Worm (Caenorhabditis elegans) whole organism, young adult: ENCODE data around the gene ZK662.5.
A peak's percentile ranks its signal among the peaks of the same experiment; 100 is the strongest.

ENCODE experiments used
- B0019.2 ChIP-seq: fragments of 200-800 bp; sonication (Bioruptor generic); conservative IDR thresholded peaks from 2 replicates; pipeline ENCODE4 v1.3.6; 2022; ENCODE audit warnings: missing genetic modification reagents, missing genetic modification characterization, missing compliant biosample characterization
- B0261.1 ChIP-seq: sonication (generic microtip); optimal IDR thresholded peaks from 2 replicates; lab custom pipeline; 2016; ENCODE audit warnings: mild to moderate bottlenecking, missing genetic modification characterization, moderate library complexity, missing compliant biosample characterization
- C06A6.2 ChIP-seq: fragments of 200-800 bp; sonication (Bioruptor generic); conservative IDR thresholded peaks from 2 replicates; pipeline ENCODE4 v1.3.6; 2022; ENCODE audit warnings: missing genetic modification characterization, missing compliant biosample characterization
- F10E7.11 ChIP-seq: sonication (generic microtip); optimal IDR thresholded peaks from 2 replicates; lab custom pipeline; 2017; ENCODE audit warnings: mild to moderate bottlenecking, missing genetic modification characterization, moderate library complexity, missing compliant biosample characterization
- F37B4.10 ChIP-seq: fragments of 200-800 bp; sonication (Bioruptor generic); IDR thresholded peaks from 2 replicates; pipeline ENCODE4 v1.3.6; 2022; ENCODE audit warnings: missing genetic modification characterization, missing compliant biosample characterization
- F39B2.1 ChIP-seq: fragments of 200-800 bp; sonication (Bioruptor generic); IDR thresholded peaks from 2 replicates; pipeline ENCODE4 v1.3.6; 2022; ENCODE audit warnings: missing genetic modification reagents, missing genetic modification characterization, missing compliant biosample characterization
- F52B5.7 ChIP-seq: sonication (generic microtip); optimal IDR thresholded peaks from 2 replicates; lab custom pipeline; 2016; ENCODE audit warnings: mild to moderate bottlenecking, missing genetic modification characterization, missing compliant biosample characterization
- F57A8.1 ChIP-seq: fragments of 200-800 bp; sonication (Bioruptor generic); optimal IDR thresholded peaks from 2 replicates; lab custom pipeline; 2018; ENCODE audit warnings: mild to moderate bottlenecking, missing genetic modification characterization, moderate library complexity, missing compliant biosample characterization
- T07F8.4 ChIP-seq: sonication (generic microtip); optimal IDR thresholded peaks from 2 replicates; lab custom pipeline; 2016; ENCODE audit warnings: mild to moderate bottlenecking, missing genetic modification characterization, moderate library complexity, missing compliant biosample characterization
- T26A5.8 ChIP-seq: sonication (generic microtip); optimal IDR thresholded peaks from 2 replicates; lab custom pipeline; 2016; ENCODE audit warnings: missing genetic modification characterization, missing compliant biosample characterization
- Y53G8AR.9 ChIP-seq: fragments of 200-800 bp; sonication (Bioruptor generic); conservative IDR thresholded peaks from 2 replicates; pipeline ENCODE4 v1.3.6; 2022; ENCODE audit warnings: missing genetic modification reagents, missing genetic modification characterization, missing compliant biosample characterization
- Y56A3A.18 ChIP-seq: fragments of 200-800 bp; sonication (Bioruptor generic); IDR thresholded peaks from 2 replicates; pipeline ENCODE4 v1.3.6; 2022; ENCODE audit warnings: missing genetic modification reagents, missing genetic modification characterization, missing compliant biosample characterization
- aptf-2 ChIP-seq: fragments of 200-800 bp; sonication (Bioruptor generic); conservative IDR thresholded peaks from 2 replicates; pipeline ENCODE4 v1.3.6; 2022; ENCODE audit warnings: missing genetic modification reagents, missing genetic modification characterization, missing compliant biosample characterization
- aptf-3 ChIP-seq: fragments of 200-800 bp; sonication (Bioruptor generic); IDR thresholded peaks from 2 replicates; pipeline ENCODE4 v1.3.6; 2022; ENCODE audit warnings: missing genetic modification characterization, missing compliant biosample characterization
- athp-1 ChIP-seq: sonication (generic microtip); optimal IDR thresholded peaks from 2 replicates; lab custom pipeline; 2017; ENCODE audit warnings: mild to moderate bottlenecking, missing genetic modification characterization, missing compliant biosample characterization
- attf-3 ChIP-seq: fragments of 200-800 bp; sonication (Bioruptor generic); conservative IDR thresholded peaks from 2 replicates; pipeline ENCODE4 v1.3.6; 2022; ENCODE audit warnings: missing genetic modification reagents, missing genetic modification characterization, missing compliant biosample characterization
- attf-5 ChIP-seq: fragments of 200-800 bp; sonication (Bioruptor generic); optimal IDR thresholded peaks from 2 replicates; lab custom pipeline; 2018; ENCODE audit warnings: mild to moderate bottlenecking, missing genetic modification characterization, missing compliant biosample characterization
- cebp-2 ChIP-seq: fragments of 200-800 bp; sonication (Bioruptor generic); IDR thresholded peaks from 2 replicates; pipeline ENCODE4 v1.3.6; 2022; ENCODE audit warnings: missing genetic modification characterization, missing compliant biosample characterization
- ceh-27 ChIP-seq: fragments of 200-800 bp; sonication (Bioruptor generic); optimal IDR thresholded peaks from 2 replicates; lab custom pipeline; 2018; ENCODE audit warnings: mild to moderate bottlenecking, missing genetic modification characterization, moderate library complexity, missing compliant biosample characterization
- ceh-91 ChIP-seq: fragments of 200-800 bp; sonication (Bioruptor generic); IDR thresholded peaks from 2 replicates; pipeline ENCODE4 v1.3.6; 2022; ENCODE audit warnings: missing genetic modification reagents, missing genetic modification characterization, missing compliant biosample characterization
- dox-1 ChIP-seq: fragments of 200-800 bp; sonication (Bioruptor generic); IDR thresholded peaks from 2 replicates; pipeline ENCODE4 v1.3.6; 2022; ENCODE audit warnings: missing genetic modification reagents, missing genetic modification characterization, missing compliant biosample characterization
- dpl-1 ChIP-seq: fragments of 150-350 bp; optimal IDR thresholded peaks from 2 replicates; lab custom pipeline; 2014; ENCODE audit warnings: missing biosample characterization, missing genetic modification reagents, missing genetic modification characterization
- efl-1 ChIP-seq: fragments of 150-350 bp; optimal IDR thresholded peaks from 2 replicates; lab custom pipeline; 2014; ENCODE audit warnings: missing biosample characterization, missing genetic modification reagents, missing genetic modification characterization
- egl-44 ChIP-seq: fragments of 200-800 bp; sonication (Bioruptor generic); IDR thresholded peaks from 2 replicates; pipeline ENCODE4 v1.3.6; 2022; ENCODE audit warnings: missing genetic modification reagents, missing genetic modification characterization, missing compliant biosample characterization
- ekl-4 ChIP-seq: fragments of 200-800 bp; sonication (Bioruptor generic); IDR thresholded peaks from 2 replicates; pipeline ENCODE4 v1.3.6; 2022; ENCODE audit warnings: missing genetic modification reagents, missing genetic modification characterization, missing compliant biosample characterization
- ets-4 ChIP-seq: fragments of 200-800 bp; sonication (Bioruptor generic); optimal IDR thresholded peaks from 2 replicates; lab custom pipeline; 2018; ENCODE audit warnings: mild to moderate bottlenecking, missing genetic modification characterization, missing compliant biosample characterization
- him-1 ChIP-seq: sonication (generic microtip); optimal IDR thresholded peaks from 2 replicates; lab custom pipeline; 2016; ENCODE audit warnings: missing genotype, missing genetic modification reagents, missing genetic modification characterization, missing compliant biosample characterization
- hlh-12 ChIP-seq: sonication (generic microtip); optimal IDR thresholded peaks from 2 replicates; lab custom pipeline; 2016; ENCODE audit warnings: missing genetic modification characterization, missing compliant biosample characterization
- hsf-1 ChIP-seq: fragments of 200-800 bp; sonication (Bioruptor generic); IDR thresholded peaks from 2 replicates; pipeline ENCODE4 v1.3.6; 2022; ENCODE audit warnings: missing genetic modification reagents, missing genetic modification characterization, missing compliant biosample characterization
- let-526 ChIP-seq: fragments of 200-800 bp; sonication (Bioruptor generic); IDR thresholded peaks from 2 replicates; pipeline ENCODE4 v1.3.6; 2022; ENCODE audit warnings: missing genetic modification reagents, missing genetic modification characterization, missing compliant biosample characterization
- lin-26 ChIP-seq: fragments of 200-800 bp; sonication (Bioruptor generic); IDR thresholded peaks from 2 replicates; pipeline ENCODE4 v1.3.6; 2022; ENCODE audit warnings: missing genetic modification reagents, missing genetic modification characterization, missing compliant biosample characterization
- lin-54 ChIP-seq: fragments of 200-800 bp; sonication (Bioruptor generic); optimal IDR thresholded peaks from 2 replicates; lab custom pipeline; 2018; ENCODE audit warnings: mild to moderate bottlenecking, missing genetic modification characterization, missing compliant biosample characterization
- lsl-1 ChIP-seq: fragments of 200-800 bp; sonication (Bioruptor generic); optimal IDR thresholded peaks from 2 replicates; lab custom pipeline; 2018; ENCODE audit warnings: mild to moderate bottlenecking, missing genetic modification characterization, moderate library complexity, missing compliant biosample characterization
- madf-10 ChIP-seq: sonication (generic microtip); optimal IDR thresholded peaks from 2 replicates; lab custom pipeline; 2016; ENCODE audit warnings: mild to moderate bottlenecking, missing genetic modification characterization, missing compliant biosample characterization
- madf-3 ChIP-seq: fragments of 200-800 bp; sonication (Bioruptor generic); IDR thresholded peaks from 2 replicates; pipeline ENCODE4 v1.3.6; 2022; ENCODE audit warnings: missing genetic modification reagents, missing genetic modification characterization, missing compliant biosample characterization
- mel-28 ChIP-seq: sonication (generic microtip); optimal IDR thresholded peaks from 2 replicates; lab custom pipeline; 2016; ENCODE audit warnings: borderline replicate concordance, mild to moderate bottlenecking, missing genetic modification characterization, missing compliant biosample characterization
- mes-4 ChIP-seq: sonication (generic microtip); optimal IDR thresholded peaks from 2 replicates; lab custom pipeline; 2016; ENCODE audit warnings: missing genotype, missing genetic modification characterization, missing compliant biosample characterization
- mxl-1 ChIP-seq: sonication (generic microtip); optimal IDR thresholded peaks from 2 replicates; lab custom pipeline; 2016; ENCODE audit warnings: missing genetic modification characterization, missing compliant biosample characterization
- nfya-1 ChIP-seq: sonication (generic microtip); optimal IDR thresholded peaks from 2 replicates; lab custom pipeline; 2017; ENCODE audit warnings: antibody characterized with exemption, missing compliant biosample characterization, missing genetic modification characterization, borderline replicate concordance; ENCODE audit not compliant: insufficient read depth
- nhr-120 ChIP-seq: fragments of 200-800 bp; sonication (Bioruptor generic); IDR thresholded peaks from 2 replicates; pipeline ENCODE4 v1.3.6; 2022; ENCODE audit warnings: missing genetic modification characterization, missing compliant biosample characterization
- nhr-179 ChIP-seq: sonication (generic microtip); optimal IDR thresholded peaks from 2 replicates; lab custom pipeline; 2016; ENCODE audit warnings: mild to moderate bottlenecking, missing genetic modification characterization, missing compliant biosample characterization
- nhr-90 ChIP-seq: sonication (generic microtip); optimal IDR thresholded peaks from 2 replicates; lab custom pipeline; 2016; ENCODE audit warnings: missing genotype, mild to moderate bottlenecking, missing genetic modification characterization, missing compliant biosample characterization
- rec-8 ChIP-seq, 2 experiments: sonication (generic microtip); optimal IDR thresholded peaks; 2 replicates each; lab custom pipeline; 2016; ENCODE audit warnings: mild to moderate bottlenecking in 2 of 2, missing genetic modification characterization in 2 of 2, missing genetic modification reagents in 2 of 2, missing genotype in 2 of 2, missing biosample characterization in 1 of 2, missing compliant biosample characterization in 1 of 2, moderate library complexity in 1 of 2
- rpc-1 ChIP-seq, 2 experiments: fragments of 150-350 bp in 1 of 2; sonication (generic microtip) in 1 of 2; optimal IDR thresholded peaks; 2 replicates each; lab custom pipeline; 2014 to 2018; ENCODE audit warnings: missing biosample characterization in 1 of 2, missing genetic modification characterization in 1 of 2, missing genetic modification reagents in 1 of 2, missing genotype in 1 of 2
- tbx-9 ChIP-seq: sonication (generic microtip); optimal IDR thresholded peaks from 2 replicates; lab custom pipeline; 2016; ENCODE audit warnings: borderline replicate concordance, missing genetic modification characterization, inconsistent platforms, missing compliant biosample characterization
- tlf-1 ChIP-seq: fragments of 200-800 bp; sonication (Bioruptor generic); optimal IDR thresholded peaks from 2 replicates; lab custom pipeline; 2018; ENCODE audit warnings: mild to moderate bottlenecking, missing genetic modification characterization, missing compliant biosample characterization
- unc-130 ChIP-seq: sonication (generic microtip); optimal IDR thresholded peaks from 2 replicates; lab custom pipeline; 2016; ENCODE audit warnings: missing genetic modification reagents, missing genetic modification characterization, missing compliant biosample characterization
- unc-62 ChIP-seq: fragments of 150-350 bp; optimal IDR thresholded peaks from 2 replicates; lab custom pipeline; 2014; ENCODE audit warnings: missing biosample characterization, missing genetic modification reagents, missing genetic modification characterization
- ztf-22 ChIP-seq: fragments of 200-800 bp; sonication (Bioruptor generic); optimal IDR thresholded peaks from 2 replicates; lab custom pipeline; 2018; ENCODE audit warnings: mild to moderate bottlenecking, missing genetic modification characterization, moderate library complexity, missing compliant biosample characterization

ZK662.5 gene

ce11 chrX:15741852-15742251 lies 20.4 kb downstream of the ZK662.5 start (continued):
- TF ChIP-seq nfya-1 (tag; lab: Kevin White, UChicago) (no peak), F10E7.11 (tag; lab: Kevin White, UChicago) (peak; percentile 61), B0261.1 (tag; lab: Kevin White, UChicago) (peak; percentile 98), nhr-179 (tag; lab: Kevin White, UChicago) (peak; percentile 22), mel-28 (tag; lab: Kevin White, UChicago) (no peak), efl-1 (GFP tag; lab: Kevin White, UChicago) (no peak), dpl-1 (GFP tag; lab: Kevin White, UChicago) (no peak), hlh-12 (tag; lab: Kevin White, UChicago) (no peak), cebp-2 (GFP tag; lab: Robert Waterston, UW) (peak; percentile 84; the same call in 1 of the 2 replicates), T26A5.8 (tag; lab: Kevin White, UChicago) (peak; percentile 74), mxl-1 (peak; percentile 64), him-1 (tag; lab: Kevin White, UChicago) (peak; percentile 82), lin-54 (GFP tag; lab: Kevin White, UChicago) (peak; percentile 60), B0019.2 (peak; percentile 58; the same call in 1 of the 2 replicates), madf-10 (tag; lab: Kevin White, UChicago) (peak; percentile 77), hsf-1 (GFP tag; lab: Robert Waterston, UW) (no peak), mes-4 (tag; lab: Kevin White, UChicago) (peak; percentile 80), attf-5 (GFP tag; lab: Kevin White, UChicago) (peak; percentile 45), ekl-4 (GFP tag; lab: Robert Waterston, UW) (no peak), F52B5.7 (tag; lab: Kevin White, UChicago) (peak; percentile 78), unc-130 (peak; percentile 36), Y56A3A.18 (GFP tag; lab: Robert Waterston, UW) (peak; percentile 67; the same call in 1 of the 2 replicates), F39B2.1 (GFP tag; lab: Robert Waterston, UW) (0 out of 2 replicates have a peak, but pooled peaks have one; percentile 29), egl-44 (GFP tag; lab: Robert Waterston, UW) (peak; percentile 87), rec-8 (tag; optimal IDR thresholded peaks at IDR 0.05; lab: Kevin White, UChicago) (peak; percentile 63 to 87), attf-3 (GFP tag; lab: Robert Waterston, UW) (0 out of 2 replicates have a peak, but pooled peaks have one; percentile 36), athp-1 (tag; lab: Kevin White, UChicago) (peak; percentile 60), madf-3 (no peak), F57A8.1 (GFP tag; lab: Kevin White, UChicago) (peak; percentile 56), ceh-27 (peak; percentile 73), let-526 (GFP tag; lab: Robert Waterston, UW) (no peak), ztf-22 (GFP tag; lab: Kevin White, UChicago) (no peak), aptf-3 (GFP tag; lab: Robert Waterston, UW) (no peak), C06A6.2 (GFP tag; lab: Robert Waterston, UW) (0 out of 2 replicates have a peak, but pooled peaks have one; percentile 31), ets-4 (GFP tag; lab: Kevin White, UChicago) (no peak), Y53G8AR.9 (GFP tag; lab: Robert Waterston, UW) (no peak), F37B4.10 (GFP tag; lab: Robert Waterston, UW) (0 out of 2 replicates have a peak, but pooled peaks have one; percentile 38), ceh-91 (GFP tag; lab: Robert Waterston, UW) (no peak), dox-1 (peak; percentile 93), tbx-9 (no peak), aptf-2 (no peak), lin-26 (peak; percentile 96), nhr-120 (GFP tag; lab: Robert Waterston, UW) (0 out of 2 replicates have a peak, but pooled peaks have one; percentile 58), tlf-1 (GFP tag; lab: Kevin White, UChicago) (peak; percentile 2), nhr-90 (tag; lab: Kevin White, UChicago) (peak; percentile 86), lsl-1 (GFP tag; lab: Kevin White, UChicago) (peak; percentile 7), unc-62 (GFP tag; lab: Kevin White, UChicago) (no peak), T07F8.4 (peak; percentile 72), rpc-1 (optimal IDR thresholded peaks at IDR 0.05; lab: Kevin White, UChicago) (peak; percentile 89), rpc-1 (tag; optimal IDR thresholded peaks at IDR 0.05; lab: Kevin White, UChicago) (peak; percentile 89)
